Worm (Caenorhabditis elegans) whole organism, L4 larva: ENCODE measurements around the gene T11F8.1.

Experiments
- Y75B8A.6 ChIP-seq: fragments of 200-800 bp; sonication (Bioruptor generic); IDR thresholded peaks from 2 replicates; pipeline ENCODE4 v1.3.6; 2022; ENCODE audit warnings: missing genetic modification reagents, missing genetic modification characterization, missing compliant biosample characterization
- ama-1 ChIP-seq: fragments of 150-350 bp; optimal IDR thresholded peaks from 2 replicates; lab custom pipeline; 2014; ENCODE audit warnings: inconsistent platforms, mixed read lengths
- ceh-82 ChIP-seq: sonication (generic microtip); optimal IDR thresholded peaks from 2 replicates; lab custom pipeline; 2017; ENCODE audit warnings: missing biosample characterization, missing genetic modification characterization
- fkh-10 ChIP-seq: fragments of 150-350 bp; optimal IDR thresholded peaks from 2 replicates; lab custom pipeline; 2014; ENCODE audit warnings: missing biosample characterization, missing genetic modification reagents, missing genetic modification characterization
- hlh-30 ChIP-seq: sonication (generic microtip); optimal IDR thresholded peaks from 2 replicates; lab custom pipeline; 2017; ENCODE audit warnings: antibody characterized with exemption, mild to moderate bottlenecking, missing genetic modification characterization, missing compliant biosample characterization; ENCODE audit not compliant: insufficient read depth
- jun-1 ChIP-seq: fragments of 150-350 bp; optimal IDR thresholded peaks from 2 replicates; lab custom pipeline; 2014; ENCODE audit warnings: missing biosample characterization, missing genetic modification reagents, missing genetic modification characterization
- nhr-102 ChIP-seq: sonication (generic microtip); optimal IDR thresholded peaks from 2 replicates; lab custom pipeline; 2016; ENCODE audit warnings: mild to moderate bottlenecking, missing genetic modification characterization, moderate library complexity, missing compliant biosample characterization
- nhr-11 ChIP-seq: fragments of 150-350 bp; optimal IDR thresholded peaks from 2 replicates; lab custom pipeline; 2014; ENCODE audit warnings: missing biosample characterization, missing genetic modification characterization
- nhr-42 ChIP-seq: fragments of 200-800 bp; sonication (Bioruptor generic); IDR thresholded peaks from 2 replicates; pipeline ENCODE4 v1.3.6; 2022; ENCODE audit warnings: missing genetic modification characterization, missing compliant biosample characterization
- nhr-77 ChIP-seq: fragments of 150-350 bp; optimal IDR thresholded peaks from 2 replicates; lab custom pipeline; 2014; ENCODE audit warnings: missing biosample characterization, missing genetic modification characterization
- spr-1 ChIP-seq: sonication (generic microtip); optimal IDR thresholded peaks from 2 replicates; lab custom pipeline; 2016; ENCODE audit warnings: mild to moderate bottlenecking, missing genetic modification characterization, missing compliant biosample characterization
- zag-1 ChIP-seq: fragments of 150-350 bp; optimal IDR thresholded peaks from 2 replicates; lab custom pipeline; 2014; ENCODE audit warnings: missing biosample characterization, missing genetic modification characterization

DNA sequence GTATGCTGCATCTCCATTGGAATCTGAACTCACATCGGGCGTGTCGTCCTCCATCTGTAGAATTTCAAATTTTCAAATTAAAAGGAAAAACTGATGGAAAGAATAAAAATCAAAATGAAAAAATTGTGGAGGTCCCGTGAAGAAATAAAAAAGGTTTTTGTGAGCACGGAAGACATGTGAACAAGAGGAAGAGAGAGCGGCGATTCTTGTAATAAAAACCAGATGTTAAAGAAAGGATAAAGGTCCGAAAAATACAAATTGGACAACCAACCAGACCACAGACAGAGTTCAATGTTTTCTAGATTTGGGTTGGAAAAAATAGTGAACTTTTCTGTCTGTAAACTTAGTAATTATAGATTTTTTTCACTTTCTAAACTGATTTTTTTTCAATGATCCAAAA is 48.9 kb downstream of the T11F8.1 start, which contains the start of gene unc-5:
- TF ChIP-seq ceh-82 (no peak), zag-1 (tag; lab: Kevin White, UChicago) (no peak), Y75B8A.6 (GFP tag; lab: Robert Waterston, UW) (no peak), jun-1 (no peak), ama-1 (lab: Kevin White, UChicago) (no peak), hlh-30 (tag; lab: Kevin White, UChicago) (no peak), nhr-42 (GFP tag; lab: Robert Waterston, UW) (no peak), nhr-11 (tag; lab: Kevin White, UChicago) (no peak), spr-1 (tag; lab: Kevin White, UChicago) (no peak), fkh-10 (GFP tag; lab: Kevin White, UChicago) (no peak), nhr-77 (no peak), nhr-102 (no peak)
